Worm (Caenorhabditis elegans): ENCODE data around the gene prmt-4.

prmt-4 gene

DNA sequence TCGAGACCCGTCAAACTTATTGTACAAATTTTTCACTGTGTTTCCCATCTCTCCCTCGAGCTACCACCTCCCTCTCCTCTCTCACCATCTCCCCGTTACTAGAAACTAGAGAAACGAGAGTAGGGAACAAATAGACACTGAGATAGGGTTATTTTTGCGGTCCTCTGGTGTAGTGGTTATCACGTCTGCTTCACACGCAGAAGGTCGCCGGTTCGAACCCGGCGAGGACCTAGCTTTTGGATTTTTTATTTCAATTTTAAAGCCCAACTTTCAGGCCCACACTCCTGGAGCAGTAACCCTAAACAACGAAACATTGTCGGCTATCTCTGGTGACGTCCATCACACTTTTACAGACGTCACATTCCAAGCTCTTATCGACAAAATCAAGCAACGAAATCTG is 16.9 kb upstream of the prmt-4 start (continued):
- TF ChIP-seq fkh-4 (tag; optimal IDR thresholded peaks at IDR 0.05; ENCODE audit: borderline replicate concordance) (no peak), vab-15 (tag; optimal IDR thresholded peaks at IDR 0.05) (no peak), unc-86 (tag; optimal IDR thresholded peaks at IDR 0.05) (no peak), lin-15B (tag; optimal IDR thresholded peaks at IDR 0.05) (no peak), ceh-90 (tag; optimal IDR thresholded peaks at IDR 0.05) (no peak), C34B4.2 (tag; optimal IDR thresholded peaks at IDR 0.05) (no peak), rnt-1 (tag; optimal IDR thresholded peaks at IDR 0.05) (peak; percentile 83), zag-1 (tag; optimal IDR thresholded peaks at IDR 0.05) (no peak), unc-30 (tag; optimal IDR thresholded peaks at IDR 0.05) (no peak), swsn-7 (tag; optimal IDR thresholded peaks at IDR 0.05) (peak; percentile 56), lin-13 (GFP tag; optimal IDR thresholded peaks at IDR 0.05) (peak; percentile 36), elt-2 (tag; optimal IDR thresholded peaks at IDR 0.05) (peak; percentile 9), pqm-1 (tag; optimal IDR thresholded peaks at IDR 0.05) (no peak), ceh-8 (GFP tag; optimal IDR thresholded peaks at IDR 0.05) (no peak), egl-13 (tag; optimal IDR thresholded peaks at IDR 0.05) (no peak), dsc-1 (tag; optimal IDR thresholded peaks at IDR 0.05) (peak; percentile 48), snu-23 (GFP tag; optimal IDR thresholded peaks at IDR 0.05) (peak; percentile 72), xbp-1 (tag; optimal IDR thresholded peaks at IDR 0.05) (peak; percentile 48), sox-4 (tag; optimal IDR thresholded peaks at IDR 0.05) (no peak), sptf-1 (tag; optimal IDR thresholded peaks at IDR 0.05) (no peak), mab-9 (GFP tag; IDR thresholded peaks at IDR 0.05) (no peak), lin-35 (GFP tag; optimal IDR thresholded peaks at IDR 0.05) (peak; percentile 36 to 68), isw-1 (GFP tag; IDR thresholded peaks at IDR 0.05) (peak; percentile 17), hlh-17 (GFP tag; optimal IDR thresholded peaks at IDR 0.05; ENCODE audit: borderline replicate concordance) (no peak), pax-3 (tag; optimal IDR thresholded peaks at IDR 0.05) (peak; percentile 13), tlp-1 (tag; optimal IDR thresholded peaks at IDR 0.05) (no peak), aly-2 (tag; optimal IDR thresholded peaks at IDR 0.05) (peak; percentile 48), irx-1 (tag; optimal IDR thresholded peaks at IDR 0.05) (peak; percentile 11), dpl-1 (GFP tag; optimal IDR thresholded peaks at IDR 0.05) (peak; percentile 3 to 53 (median 38)), Y116A8C.19 (tag; optimal IDR thresholded peaks at IDR 0.05; ENCODE audit: borderline replicate concordance) (no peak), nhr-20 (tag; optimal IDR thresholded peaks at IDR 0.05) (peak; percentile 51), mep-1 (tag; optimal IDR thresholded peaks at IDR 0.05) (peak; percentile 4), lsy-2 (tag; optimal IDR thresholded peaks at IDR 0.05) (peak; percentile 39 to 77), efl-1 (optimal IDR thresholded peaks at IDR 0.05) (peak; percentile 33 to 55), efl-1 (GFP tag; optimal IDR thresholded peaks at IDR 0.05 in 1 of 2) (peak; percentile 44 to 96), unc-130 (tag; optimal IDR thresholded peaks at IDR 0.05) (peak; percentile 24), lir-3 (tag; optimal IDR thresholded peaks at IDR 0.05; ENCODE audit: poor library complexity) (no peak), fkh-10 (GFP tag; optimal IDR thresholded peaks at IDR 0.05) (peak; percentile 32)

DNA sequence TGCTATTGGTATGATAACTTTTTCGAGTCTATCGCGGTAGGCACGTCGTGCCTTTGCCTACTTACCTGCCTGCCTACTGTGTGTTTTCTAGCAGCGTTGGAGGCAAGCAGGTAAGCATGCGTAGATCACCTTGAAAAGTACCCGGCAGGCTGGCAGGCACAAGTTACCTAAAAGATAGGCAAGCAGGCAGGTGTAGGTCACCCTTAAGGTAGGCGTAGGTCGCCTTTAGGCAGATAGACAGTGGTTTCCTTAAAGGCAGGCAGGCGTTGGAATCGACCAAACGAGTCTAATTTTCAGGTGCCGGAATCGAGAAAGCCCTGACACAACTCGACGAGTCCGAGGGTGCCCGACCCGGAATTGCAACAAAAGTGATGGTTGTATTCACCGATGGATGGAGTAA is 16.3 kb upstream of the prmt-4 start:
- TF ChIP-seq unc-62 (GFP tag; optimal IDR thresholded peaks at IDR 0.05) (no peak), blmp-1 (tag; optimal IDR thresholded peaks at IDR 0.05) (no peak), fkh-10 (GFP tag; optimal IDR thresholded peaks at IDR 0.05) (no peak), efl-1 (optimal IDR thresholded peaks at IDR 0.05) (no peak), efl-1 (GFP tag; optimal IDR thresholded peaks at IDR 0.05 in 1 of 2) (peak in 1 of 2 experiments; percentile 62), egl-13 (tag; optimal IDR thresholded peaks at IDR 0.05) (no peak), Y116A8C.19 (tag; optimal IDR thresholded peaks at IDR 0.05; ENCODE audit: borderline replicate concordance) (no peak), nhr-19 (GFP tag; conservative IDR thresholded peaks at IDR 0.05) (no peak), ama-1 (optimal IDR thresholded peaks at IDR 0.05) (no peak), irx-1 (tag; optimal IDR thresholded peaks at IDR 0.05) (no peak), pax-3 (tag; optimal IDR thresholded peaks at IDR 0.05) (no peak), mab-9 (GFP tag; IDR thresholded peaks at IDR 0.05) (0 out of 2 replicates have a peak, but pooled peaks have one; percentile 29), ets-5 (GFP tag; IDR thresholded peaks at IDR 0.05) (no peak)

All from whole organism, L1 larva.